Fruit fly (Drosophila melanogaster) whole organism, embryonic: ENCODE measurements around the gene Ntf-2.

ENCODE experiments used
- CG10565 ChIP-seq: fragments of 200-800 bp; sonication (Bioruptor generic); optimal IDR thresholded peaks from 3 replicates; lab custom pipeline; 2016; ENCODE audit warnings: missing biosample characterization, mild to moderate bottlenecking, missing genetic modification characterization
- CG13123 ChIP-seq: fragments of 200-800 bp; sonication (Bioruptor generic); optimal IDR thresholded peaks from 2 replicates; lab custom pipeline; 2016; ENCODE audit warnings: missing biosample characterization, missing genetic modification characterization
- CG14441 ChIP-seq: fragments of 200-800 bp; sonication (Bioruptor generic); IDR thresholded peaks from 2 replicates; pipeline ENCODE4 v1.3.6; 2022; ENCODE audit warnings: missing biosample characterization, missing genetic modification characterization
- CG1602 ChIP-seq: fragments of 200-800 bp; sonication (Bioruptor generic); optimal IDR thresholded peaks from 3 replicates; lab custom pipeline; 2016; ENCODE audit warnings: missing biosample characterization, missing genetic modification characterization
- CG17186 ChIP-seq: fragments of 200-800 bp; sonication (Bioruptor generic); optimal IDR thresholded peaks from 3 replicates; lab custom pipeline; 2017; ENCODE audit warnings: missing biosample characterization, missing genetic modification reagents, missing genetic modification characterization
- CG17568 ChIP-seq: fragments of 200-800 bp; sonication (Bioruptor generic); optimal IDR thresholded peaks from 2 replicates; lab custom pipeline; 2018; ENCODE audit warnings: missing biosample characterization, mild to moderate bottlenecking, missing genetic modification characterization, moderate library complexity
- CG30431 ChIP-seq: fragments of 200-800 bp; sonication (Bioruptor generic); optimal IDR thresholded peaks from 2 replicates; lab custom pipeline; 2017; ENCODE audit warnings: missing biosample characterization, missing genetic modification characterization
- CG3407 ChIP-seq: fragments of 200-800 bp; sonication (Bioruptor generic); optimal IDR thresholded peaks from 2 replicates; lab custom pipeline; 2018; ENCODE audit warnings: missing biosample characterization, mild to moderate bottlenecking, missing genetic modification characterization
- CG6175 ChIP-seq: fragments of 200-800 bp; sonication (Bioruptor generic); IDR thresholded peaks from 3 replicates; pipeline ENCODE4 v1.3.6; 2022; ENCODE audit warnings: missing biosample characterization, missing genetic modification characterization
- CG6813 ChIP-seq: fragments of 200-800 bp; sonication (Bioruptor generic); optimal IDR thresholded peaks from 2 replicates; lab custom pipeline; 2017; ENCODE audit warnings: missing biosample characterization, missing genetic modification characterization, mild to moderate bottlenecking, moderate library complexity, missing genetic modification reagents
- CG7372 ChIP-seq: fragments of 200-800 bp; sonication (Bioruptor generic); IDR thresholded peaks from 2 replicates; pipeline ENCODE4 v1.3.6; 2022; ENCODE audit warnings: missing biosample characterization, missing genetic modification characterization
- CG8290 ChIP-seq, 3 experiments: fragments of 200-800 bp; sonication (Bioruptor generic); optimal IDR thresholded peaks; 2 replicates each; lab custom pipeline; 2016 to 2019; ENCODE audit warnings: missing biosample characterization in 3 of 3, missing genetic modification characterization in 3 of 3, mild to moderate bottlenecking in 2 of 3, moderate library complexity in 1 of 3
- CG8478 ChIP-seq: fragments of >200 bp; optimal IDR thresholded peaks from 2 replicates; lab custom pipeline; 2018
- CkIIα-i1 ChIP-seq: fragments of 200-800 bp; sonication (Bioruptor generic); IDR thresholded peaks from 2 replicates; pipeline ENCODE4 v1.3.6; 2022; ENCODE audit warnings: missing biosample characterization, missing genetic modification characterization
- D19A ChIP-seq: fragments of 200-800 bp; optimal IDR thresholded peaks from 3 replicates; lab custom pipeline; 2019; ENCODE audit warnings: missing biosample characterization, mild to moderate bottlenecking, missing genetic modification characterization, moderate library complexity
- Dp ChIP-seq: fragments of 200-800 bp; sonication (Bioruptor generic); optimal IDR thresholded peaks from 2 replicates; lab custom pipeline; 2018; ENCODE audit warnings: missing biosample characterization, mild to moderate bottlenecking, missing genetic modification characterization, moderate library complexity
- Drgx ChIP-seq: fragments of 200-800 bp; sonication (Bioruptor generic); IDR thresholded peaks from 2 replicates; pipeline ENCODE4 v1.3.6; 2022; ENCODE audit warnings: missing biosample characterization, missing genetic modification characterization
- E2f1 ChIP-seq: fragments of 200-800 bp; sonication (Bioruptor generic); IDR thresholded peaks from 2 replicates; pipeline ENCODE4 v1.3.6; 2022; ENCODE audit warnings: missing biosample characterization, missing genetic modification characterization
- Fer2 ChIP-seq: fragments of 200-800 bp; sonication (Bioruptor generic); optimal IDR thresholded peaks from 2 replicates; lab custom pipeline; 2018; ENCODE audit warnings: missing biosample characterization, mild to moderate bottlenecking, missing genetic modification characterization, moderate library complexity
- HLH54F ChIP-seq: fragments of 200-800 bp; sonication (Bioruptor generic); optimal IDR thresholded peaks from 3 replicates; lab custom pipeline; 2016; ENCODE audit warnings: missing biosample characterization, missing genetic modification characterization
- Hr3 ChIP-seq: fragments of 200-800 bp; sonication (Bioruptor generic); optimal IDR thresholded peaks from 3 replicates; lab custom pipeline; 2016; ENCODE audit warnings: missing biosample characterization, missing genetic modification characterization
- Hr78 ChIP-seq, 2 experiments: fragments of 200-800 bp in 1 of 2; fragments of >200 bp in 1 of 2; sonication (Bioruptor generic) in 1 of 2; optimal IDR thresholded peaks; 2 replicates each; lab custom pipeline; 2017 to 2019; ENCODE audit warnings: missing biosample characterization in 2 of 2, missing genetic modification characterization in 2 of 2, mild to moderate bottlenecking in 1 of 2, moderate library complexity in 1 of 2
- Kr ChIP-seq: fragments of 200-800 bp; sonication (Bioruptor generic); optimal IDR thresholded peaks from 2 replicates; lab custom pipeline; 2017; ENCODE audit warnings: missing biosample characterization, mild to moderate bottlenecking, missing genetic modification characterization
- Lpt ChIP-seq: fragments of >200 bp; optimal IDR thresholded peaks from 2 replicates; lab custom pipeline; 2018; ENCODE audit warnings: missing biosample characterization, missing genetic modification characterization
- Med ChIP-seq: fragments of 200-800 bp; sonication (Bioruptor generic); peaks from one replicate; lab custom pipeline; 2016; ENCODE audit warnings: missing biosample characterization, missing genetic modification characterization, mild to moderate bottlenecking, inconsistent platforms, moderate library complexity
- Mes4 ChIP-seq: fragments of 200-800 bp; sonication (Bioruptor generic); optimal IDR thresholded peaks from 2 replicates; lab custom pipeline; 2016; ENCODE audit warnings: missing biosample characterization, missing genetic modification characterization
- Nf-YA ChIP-seq: fragments of 200-800 bp; sonication (Bioruptor generic); IDR thresholded peaks from 2 replicates; pipeline ENCODE4 v1.3.6; 2022; ENCODE audit warnings: missing biosample characterization, missing genetic modification characterization
- Oli ChIP-seq: fragments of 200-800 bp; sonication (Bioruptor generic); optimal IDR thresholded peaks from 2 replicates; lab custom pipeline; 2018; ENCODE audit warnings: missing biosample characterization, mild to moderate bottlenecking, missing genetic modification characterization, moderate library complexity
- Ssrp ChIP-seq: fragments of 200-800 bp; sonication (Bioruptor generic); optimal IDR thresholded peaks from 2 replicates; lab custom pipeline; 2018; ENCODE audit warnings: missing biosample characterization, mild to moderate bottlenecking, missing genetic modification characterization, moderate library complexity
- Stat92E ChIP-seq, 3 experiments: fragments of >200 bp in 2 of 3; fragments of 200-800 bp in 1 of 3; sonication (Bioruptor generic) in 1 of 3; optimal IDR thresholded peaks; 2 replicates each; lab custom pipeline; 2017 to 2019; ENCODE audit warnings: missing biosample characterization in 3 of 3, missing genetic modification characterization in 3 of 3, mild to moderate bottlenecking in 1 of 3, moderate library complexity in 1 of 3
- Xbp1 ChIP-seq: fragments of 200-800 bp; sonication (Bioruptor generic); optimal IDR thresholded peaks from 3 replicates; lab custom pipeline; 2016; ENCODE audit warnings: missing biosample characterization, mild to moderate bottlenecking, missing genetic modification characterization
- bigmax ChIP-seq: fragments of 200-800 bp; sonication (Bioruptor generic); optimal IDR thresholded peaks from 2 replicates; lab custom pipeline; 2018; ENCODE audit warnings: missing biosample characterization, mild to moderate bottlenecking, missing genetic modification characterization
- bowl ChIP-seq: fragments of 200-800 bp; sonication (Bioruptor generic); IDR thresholded peaks from 2 replicates; pipeline ENCODE4 v1.3.6; 2022; ENCODE audit warnings: missing biosample characterization, missing genetic modification characterization
- croc ChIP-seq: fragments of 200-800 bp; sonication (Bioruptor generic); conservative IDR thresholded peaks from 3 replicates; pipeline ENCODE4 v1.3.6; 2022; ENCODE audit warnings: missing biosample characterization, missing genetic modification characterization
- crol ChIP-seq: fragments of 200-800 bp; sonication (Bioruptor generic); IDR thresholded peaks from 2 replicates; pipeline ENCODE4 v1.3.6; 2022; ENCODE audit warnings: missing biosample characterization, missing genetic modification characterization
- da ChIP-seq: fragments of 200-800 bp; sonication (Bioruptor generic); optimal IDR thresholded peaks from 2 replicates; lab custom pipeline; 2016; ENCODE audit warnings: missing biosample characterization, missing genetic modification characterization
- disco-r ChIP-seq: fragments of 200-800 bp; sonication (Bioruptor generic); optimal IDR thresholded peaks from 2 replicates; lab custom pipeline; 2016; ENCODE audit warnings: missing biosample characterization, missing genetic modification characterization
- gcm ChIP-seq: fragments of 200-800 bp; sonication (Bioruptor generic); optimal IDR thresholded peaks from 2 replicates; lab custom pipeline; 2019; ENCODE audit warnings: missing biosample characterization, mild to moderate bottlenecking, missing genetic modification characterization, moderate library complexity
- h ChIP-seq: fragments of >200 bp; optimal IDR thresholded peaks from 2 replicates; lab custom pipeline; 2017
- hb ChIP-seq: fragments of 200-800 bp; sonication (Bioruptor generic); IDR thresholded peaks from 3 replicates; pipeline ENCODE4 v1.3.6; 2022; ENCODE audit warnings: missing biosample characterization, missing genetic modification characterization; ENCODE audit not compliant: partially characterized antibody
- hth ChIP-seq: fragments of >200 bp; optimal IDR thresholded peaks from 2 replicates; lab custom pipeline; 2017; ENCODE audit warnings: inconsistent platforms
- lov ChIP-seq, 2 experiments: fragments of 200-800 bp in 1 of 2; fragments of >200 bp in 1 of 2; sonication (Bioruptor generic) in 1 of 2; IDR thresholded peaks in 1 of 2; optimal IDR thresholded peaks in 1 of 2; 2 replicates in 1 of 2; 3 replicates in 1 of 2; pipeline versions ENCODE4 v1.3.6 to Lab custom; 2017 to 2022; ENCODE audit warnings: missing biosample characterization in 1 of 2, missing genetic modification characterization in 1 of 2
- mam ChIP-seq: fragments of 200-800 bp; sonication (Bioruptor generic); optimal IDR thresholded peaks from 3 replicates; lab custom pipeline; 2016; ENCODE audit warnings: missing biosample characterization, missing genetic modification characterization
- org-1 ChIP-seq: fragments of 200-800 bp; sonication (Bioruptor generic); optimal IDR thresholded peaks from 2 replicates; lab custom pipeline; 2017; ENCODE audit warnings: missing biosample characterization, missing genetic modification characterization
- phol ChIP-seq: fragments of 200-800 bp; sonication (Bioruptor generic); optimal IDR thresholded peaks from 3 replicates; lab custom pipeline; 2018; ENCODE audit warnings: missing biosample characterization, mild to moderate bottlenecking, missing genetic modification characterization, moderate library complexity
- shn ChIP-seq: fragments of 200-800 bp; sonication (Bioruptor generic); optimal IDR thresholded peaks from 3 replicates; lab custom pipeline; 2016; ENCODE audit warnings: missing biosample characterization, missing genetic modification characterization
- tap ChIP-seq: fragments of 200-800 bp; optimal IDR thresholded peaks from 3 replicates; lab custom pipeline; 2019; ENCODE audit warnings: missing biosample characterization, mild to moderate bottlenecking, missing genetic modification characterization, moderate library complexity
- tll ChIP-seq, 2 experiments: fragments of 200-800 bp in 1 of 2; fragments of >200 bp in 1 of 2; sonication (Bioruptor generic) in 1 of 2; optimal IDR thresholded peaks; 2 replicates each; lab custom pipeline; 2017 to 2019; ENCODE audit warnings: missing biosample characterization in 2 of 2, missing genetic modification characterization in 2 of 2, mild to moderate bottlenecking in 1 of 2, moderate library complexity in 1 of 2
- unpg ChIP-seq: fragments of 200-800 bp; sonication (Bioruptor generic); optimal IDR thresholded peaks from 3 replicates; lab custom pipeline; 2018; ENCODE audit warnings: missing biosample characterization, mild to moderate bottlenecking, missing genetic modification characterization, moderate library complexity
- z ChIP-seq: fragments of 200-800 bp; sonication (Bioruptor generic); IDR thresholded peaks from 3 replicates; pipeline ENCODE4 v1.3.6; 2022; ENCODE audit warnings: missing biosample characterization, missing genetic modification characterization

Ntf-2 gene

DNA sequence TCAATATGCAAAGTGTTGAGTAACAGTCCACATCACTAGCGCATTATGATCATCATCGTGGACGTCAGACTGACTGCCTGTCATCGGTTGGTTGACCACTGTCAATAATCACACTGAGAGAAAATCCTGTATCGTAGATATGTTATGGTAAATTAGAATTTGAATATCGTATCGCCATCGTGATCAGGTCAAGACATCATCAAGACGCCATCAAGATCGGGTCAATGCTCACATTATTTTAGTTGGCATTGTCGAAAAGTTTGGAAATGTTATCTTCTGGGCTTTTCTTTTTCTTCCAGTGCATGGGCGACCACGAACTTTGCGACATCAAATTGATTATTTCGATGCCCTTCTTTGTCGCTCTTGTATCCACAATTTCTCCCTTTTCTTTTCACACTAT, 23.7 kb downstream of the Ntf-2 start (continued):
- no peak for TF ChIP-seq Lpt (GFP tag; lab: Kevin White, UChicago)
- peak; percentile 79 for TF ChIP-seq CG13123 (GFP tag; lab: Kevin White, UChicago)
- TF ChIP-seq HLH54F, result peak; percentile 81
- no peak for TF ChIP-seq hth
- TF ChIP-seq org-1 (GFP tag; lab: Kevin White, UChicago), result peak; percentile 93
- TF ChIP-seq shn (GFP tag; lab: Kevin White, UChicago), result peak; percentile 85
- TF ChIP-seq Oli (tag; lab: Kevin White, UChicago), result peak; percentile 94
- peak; percentile 88 for TF ChIP-seq CG17568 (GFP tag; lab: Kevin White, UChicago)
- TF ChIP-seq CG6813 (GFP tag; lab: Kevin White, UChicago), result peak; percentile 86
- TF ChIP-seq z (GFP tag; lab: Robert Waterston, UW), result no peak
- TF ChIP-seq CG30431, result peak; percentile 88
- no peak for TF ChIP-seq h
- peak; percentile 53 for TF ChIP-seq CG17186
- peak; percentile 86 for TF ChIP-seq CG8290 (GFP tag; optimal IDR thresholded peaks at IDR 0.05; lab: Kevin White, UChicago)
- peak; percentile 38 to 93 for TF ChIP-seq CG8290 (tag; optimal IDR thresholded peaks at IDR 0.05; lab: Kevin White, UChicago)
- peak; percentile 91 for TF ChIP-seq gcm
- TF ChIP-seq CG8478, result no peak
- peak; percentile 49 for TF ChIP-seq Fer2 (tag; lab: Kevin White, UChicago)
- peak; percentile 88 for TF ChIP-seq mam
- peak; percentile 80 for TF ChIP-seq CG3407 (GFP tag; lab: Kevin White, UChicago)
- TF ChIP-seq Ssrp (tag; lab: Kevin White, UChicago), result peak; percentile 89
- peak; percentile 63 for TF ChIP-seq Drgx
- peak; percentile 92 for TF ChIP-seq phol (tag; lab: Kevin White, UChicago)
- peak; percentile 60 for TF ChIP-seq D19A
- TF ChIP-seq croc, result peak; percentile 72
- no peak for TF ChIP-seq tll (GFP tag; optimal IDR thresholded peaks at IDR 0.05; lab: Kevin White, UChicago)
- peak; percentile 81 for TF ChIP-seq tap (tag; lab: Kevin White, UChicago)
- no peak for TF ChIP-seq hb (GFP tag; lab: Robert Waterston, UW)
- TF ChIP-seq CG14441, result peak; percentile 80
- TF ChIP-seq Hr78 (GFP tag; optimal IDR thresholded peaks at IDR 0.05; lab: Kevin White, UChicago), result peak in 1 of 2 experiments; percentile 92
- TF ChIP-seq disco-r, result peak; percentile 74
- TF ChIP-seq CG1602 (GFP tag; lab: Kevin White, UChicago), result peak; percentile 85
- peak; percentile 96 for TF ChIP-seq unpg
- peak; percentile 99 for TF ChIP-seq Med (GFP tag; lab: Kevin White, UChicago)
- no peak for TF ChIP-seq crol (GFP tag; lab: Robert Waterston, UW)
- peak; percentile 43 for TF ChIP-seq CG10565 (GFP tag; lab: Kevin White, UChicago)
- no peak for TF ChIP-seq Dp (GFP tag; lab: Kevin White, UChicago)
- TF ChIP-seq Xbp1 (GFP tag; lab: Kevin White, UChicago), result peak; percentile 92
- peak; percentile 47; the same call in 1 of the 2 replicates for TF ChIP-seq CkIIα-i1 (GFP tag; lab: Robert Waterston, UW)
- TF ChIP-seq Kr (GFP tag; lab: Kevin White, UChicago), result no peak
- no peak for TF ChIP-seq lov (optimal IDR thresholded peaks at IDR 0.05; lab: Kevin White, UChicago)
- peak; percentile 80; the same call in 2 of the 3 replicates for TF ChIP-seq lov (GFP tag; IDR thresholded peaks at IDR 0.05; lab: Robert Waterston, UW)
- TF ChIP-seq Stat92E (GFP tag; optimal IDR thresholded peaks at IDR 0.05; lab: Kevin White, UChicago), result peak in 1 of 3 experiments; percentile 69
- peak; percentile 72 for TF ChIP-seq E2f1 (GFP tag; lab: Robert Waterston, UW)
- TF ChIP-seq da (GFP tag; lab: Kevin White, UChicago), result peak; percentile 73
- peak; percentile 43 for TF ChIP-seq CG7372 (GFP tag; lab: Robert Waterston, UW)
- peak; percentile 90 for TF ChIP-seq Mes4 (GFP tag; lab: Kevin White, UChicago)
- peak; percentile 87 for TF ChIP-seq Hr3 (GFP tag; lab: Kevin White, UChicago)
- peak; percentile 49; the same call in 1 of the 3 replicates for TF ChIP-seq CG6175 (GFP tag; lab: Robert Waterston, UW)
- peak; percentile 37; the same call in 1 of the 2 replicates for TF ChIP-seq bowl (GFP tag; lab: Robert Waterston, UW)
- peak; percentile 61 for TF ChIP-seq Nf-YA (GFP tag; lab: Robert Waterston, UW)
- no peak for TF ChIP-seq bigmax
